Fruit fly (Drosophila melanogaster) whole organism, prepupa: Measurements from ENCODE around the gene MRG15.

Experiments used
- CG10631 ChIP-seq: fragments of 200-800 bp; sonication (Bioruptor generic); optimal IDR thresholded peaks from 2 replicates; lab custom pipeline; 2016; ENCODE audit warnings: missing biosample characterization, missing genetic modification characterization
- CG11902 ChIP-seq: fragments of 200-800 bp; sonication (Bioruptor generic); optimal IDR thresholded peaks from 3 replicates; lab custom pipeline; 2016; ENCODE audit warnings: missing biosample characterization, missing genetic modification characterization
- CG15336 ChIP-seq: fragments of 200-800 bp; sonication (Bioruptor generic); IDR thresholded peaks from 2 replicates; pipeline ENCODE4 v1.3.6; 2022; ENCODE audit warnings: missing biosample characterization, missing genetic modification characterization
- CG31627 ChIP-seq: fragments of 200-800 bp; sonication (Bioruptor generic); optimal IDR thresholded peaks from 3 replicates; lab custom pipeline; 2016; ENCODE audit warnings: missing biosample characterization, missing genetic modification characterization
- CG34406 ChIP-seq: fragments of 200-800 bp; sonication (Bioruptor generic); optimal IDR thresholded peaks from 3 replicates; lab custom pipeline; 2016; ENCODE audit warnings: missing biosample characterization, missing genetic modification characterization
- CG3919 ChIP-seq: fragments of 200-800 bp; sonication (Bioruptor generic); optimal IDR thresholded peaks from 3 replicates; lab custom pipeline; 2016; ENCODE audit warnings: missing biosample characterization, missing genetic modification characterization
- CG6163 ChIP-seq: fragments of 200-800 bp; sonication (Bioruptor generic); IDR thresholded peaks from 3 replicates; pipeline ENCODE4 v1.3.6; 2022; ENCODE audit warnings: missing biosample characterization, missing genetic modification characterization
- CG6276 ChIP-seq: fragments of 200-800 bp; sonication (Bioruptor generic); optimal IDR thresholded peaks from 2 replicates; lab custom pipeline; 2017; ENCODE audit warnings: missing biosample characterization, mild to moderate bottlenecking, missing genetic modification characterization
- CG6792 ChIP-seq: fragments of 200-800 bp; sonication (Bioruptor generic); optimal IDR thresholded peaks from 3 replicates; lab custom pipeline; 2016; ENCODE audit warnings: missing biosample characterization, missing genetic modification characterization
- CG6808 ChIP-seq: fragments of 200-800 bp; sonication (Bioruptor generic); optimal IDR thresholded peaks from 3 replicates; lab custom pipeline; 2017; ENCODE audit warnings: missing biosample characterization, missing genetic modification characterization, mild to moderate bottlenecking, moderate library complexity, missing genetic modification reagents
- CG8632 ChIP-seq: fragments of 200-800 bp; sonication (Bioruptor generic); optimal IDR thresholded peaks from 3 replicates; lab custom pipeline; 2016; ENCODE audit warnings: missing biosample characterization, missing genetic modification characterization
- Eip75B ChIP-seq: fragments of 200-800 bp; sonication (Bioruptor generic); optimal IDR thresholded peaks from 3 replicates; lab custom pipeline; 2016; ENCODE audit warnings: missing biosample characterization, missing genetic modification characterization
- Eip78C ChIP-seq: fragments of 200-800 bp; sonication (Bioruptor generic); peaks from one replicate; lab custom pipeline; 2016; ENCODE audit warnings: missing biosample characterization, missing genetic modification characterization
- Eip93F ChIP-seq: fragments of 200-800 bp; sonication (Bioruptor generic); optimal IDR thresholded peaks from 2 replicates; lab custom pipeline; 2016; ENCODE audit warnings: missing biosample characterization, mild to moderate bottlenecking, missing genetic modification characterization
- Ets96B ChIP-seq: fragments of 200-800 bp; optimal IDR thresholded peaks from 2 replicates; lab custom pipeline; 2019; ENCODE audit warnings: missing biosample characterization, mild to moderate bottlenecking, missing genetic modification characterization, moderate library complexity
- Gug ChIP-seq: fragments of 200-800 bp; sonication (Bioruptor generic); IDR thresholded peaks from 2 replicates; pipeline ENCODE4 v1.3.6; 2022; ENCODE audit warnings: missing biosample characterization, missing genetic modification characterization
- Hr39 ChIP-seq: fragments of 200-800 bp; sonication (Bioruptor generic); optimal IDR thresholded peaks from 2 replicates; lab custom pipeline; 2016; ENCODE audit warnings: missing biosample characterization, missing genetic modification characterization
- Met ChIP-seq: fragments of 200-800 bp; sonication (Bioruptor generic); optimal IDR thresholded peaks from 3 replicates; lab custom pipeline; 2016; ENCODE audit warnings: missing biosample characterization, missing genetic modification characterization
- OdsH ChIP-seq: fragments of 200-800 bp; sonication (Bioruptor generic); optimal IDR thresholded peaks from 3 replicates; lab custom pipeline; 2016; ENCODE audit warnings: missing biosample characterization, missing genetic modification characterization
- Smox ChIP-seq: fragments of 200-800 bp; sonication (Bioruptor generic); optimal IDR thresholded peaks from 3 replicates; lab custom pipeline; 2016; ENCODE audit warnings: missing biosample characterization, missing genetic modification characterization
- Sox102F ChIP-seq: fragments of 200-800 bp; sonication (Bioruptor generic); optimal IDR thresholded peaks from 2 replicates; lab custom pipeline; 2016; ENCODE audit warnings: missing biosample characterization, mild to moderate bottlenecking, missing genetic modification characterization
- Sox14 ChIP-seq: fragments of 200-800 bp; sonication (Bioruptor generic); optimal IDR thresholded peaks from 3 replicates; lab custom pipeline; 2016; ENCODE audit warnings: missing biosample characterization, missing genetic modification characterization
- achi ChIP-seq: fragments of 200-800 bp; sonication (Bioruptor generic); optimal IDR thresholded peaks from 3 replicates; lab custom pipeline; 2016; ENCODE audit warnings: missing biosample characterization, missing genetic modification characterization
- cyc ChIP-seq: fragments of 200-800 bp; sonication (Bioruptor generic); optimal IDR thresholded peaks from 3 replicates; lab custom pipeline; 2016; ENCODE audit warnings: missing biosample characterization, missing genetic modification characterization
- dac ChIP-seq: fragments of 200-800 bp; sonication (Bioruptor generic); optimal IDR thresholded peaks from 2 replicates; lab custom pipeline; 2017; ENCODE audit warnings: missing biosample characterization, mild to moderate bottlenecking, missing genetic modification characterization
- dsx ChIP-seq: fragments of 200-800 bp; optimal IDR thresholded peaks from 3 replicates; lab custom pipeline; 2019; ENCODE audit warnings: missing biosample characterization, mild to moderate bottlenecking, missing genetic modification characterization, moderate library complexity; ENCODE audit not compliant: poor library complexity, severe bottlenecking
- eg ChIP-seq: fragments of 200-800 bp; sonication (Bioruptor generic); IDR thresholded peaks from 3 replicates; pipeline ENCODE4 v1.3.6; 2022; ENCODE audit warnings: missing biosample characterization, missing genetic modification characterization
- esn ChIP-seq: fragments of 200-800 bp; sonication (Bioruptor generic); optimal IDR thresholded peaks from 2 replicates; lab custom pipeline; 2016; ENCODE audit warnings: missing biosample characterization, mild to moderate bottlenecking, missing genetic modification characterization, moderate library complexity
- fd59A ChIP-seq: fragments of 200-800 bp; sonication (Bioruptor generic); optimal IDR thresholded peaks from 2 replicates; lab custom pipeline; 2017; ENCODE audit warnings: missing biosample characterization, mild to moderate bottlenecking, missing genetic modification characterization, missing genetic modification reagents
- fd85E ChIP-seq: fragments of 200-800 bp; sonication (Bioruptor generic); optimal IDR thresholded peaks from 3 replicates; lab custom pipeline; 2016; ENCODE audit warnings: missing biosample characterization, missing genetic modification characterization
- fkh ChIP-seq: fragments of 200-800 bp; sonication (Bioruptor generic); optimal IDR thresholded peaks from 3 replicates; lab custom pipeline; 2017; ENCODE audit warnings: missing biosample characterization, mild to moderate bottlenecking, missing genetic modification characterization, moderate library complexity
- lz ChIP-seq: fragments of 200-800 bp; sonication (Bioruptor generic); optimal IDR thresholded peaks from 3 replicates; lab custom pipeline; 2016; ENCODE audit warnings: missing biosample characterization, missing genetic modification characterization
- pdm3 ChIP-seq: fragments of 200-800 bp; sonication (Bioruptor generic); optimal IDR thresholded peaks from 3 replicates; lab custom pipeline; 2016; ENCODE audit warnings: missing biosample characterization, missing genetic modification characterization
- salr ChIP-seq, 2 experiments: fragments of 200-800 bp; sonication (Bioruptor generic); optimal IDR thresholded peaks; 3 replicates each; lab custom pipeline; 2016 to 2018; ENCODE audit warnings: missing biosample characterization in 2 of 2, missing genetic modification characterization in 2 of 2, mild to moderate bottlenecking in 1 of 2
- ss ChIP-seq, 2 experiments: fragments of 200-800 bp; sonication (Bioruptor generic); optimal IDR thresholded peaks; 2 replicates in 1 of 2; 3 replicates in 1 of 2; lab custom pipeline; 2017 to 2018; ENCODE audit warnings: mild to moderate bottlenecking in 2 of 2, missing biosample characterization in 2 of 2, missing genetic modification characterization in 2 of 2, moderate library complexity in 1 of 2
- svp ChIP-seq: fragments of 200-800 bp; sonication (Bioruptor generic); peaks from one replicate; lab custom pipeline; 2016; ENCODE audit warnings: missing biosample characterization, missing genetic modification characterization

Gene MRG15

dm6 chr3R:15250454-15250853 lies 27.5 kb downstream of the MRG15 start (continued):
- TF ChIP-seq Met (GFP tag; lab: Kevin White, UChicago) (no peak), Hr39 (GFP tag; lab: Kevin White, UChicago) (peak; percentile 21), CG8632 (GFP tag; lab: Kevin White, UChicago) (peak; percentile 45), lz (GFP tag; lab: Kevin White, UChicago) (peak; percentile 51), CG6792 (GFP tag; lab: Kevin White, UChicago) (peak; percentile 46), Smox (GFP tag; lab: Kevin White, UChicago) (peak; percentile 45), CG31627 (GFP tag; lab: Kevin White, UChicago) (peak; percentile 3), Eip75B (GFP tag; lab: Kevin White, UChicago) (peak; percentile 50), CG6276 (GFP tag; lab: Kevin White, UChicago) (no peak), Eip93F (GFP tag; lab: Kevin White, UChicago) (no peak), Sox14 (no peak), Ets96B (no peak), pdm3 (GFP tag; lab: Kevin White, UChicago) (no peak), dsx (GFP tag; lab: Kevin White, UChicago) (no peak), ss (GFP tag; optimal IDR thresholded peaks at IDR 0.05; lab: Kevin White, UChicago) (no peak), fd59A (GFP tag; lab: Kevin White, UChicago) (peak; percentile 40), fkh (GFP tag; lab: Kevin White, UChicago) (no peak), Gug (GFP tag; lab: Robert Waterston, UW) (peak; percentile 58)

dm6 chr3R:15249735-15250134 lies 28.2 kb downstream of the MRG15 start, which contains the start of gene CG42404:
Gene CG42404 (plus strand): TSS chr3R:15250094.
- TF ChIP-seq Sox102F (GFP tag; lab: Kevin White, UChicago) = no peak
- peak; percentile 2 for TF ChIP-seq svp (GFP tag; lab: Kevin White, UChicago)

- TF ChIP-seq eg (GFP tag; lab: Robert Waterston, UW) (no peak), Sox102F (GFP tag; lab: Kevin White, UChicago) (no peak), CG6808 (GFP tag; lab: Kevin White, UChicago) (no peak), CG34406 (GFP tag; lab: Kevin White, UChicago) (no peak), Hr39 (GFP tag; lab: Kevin White, UChicago) (no peak), fkh (GFP tag; lab: Kevin White, UChicago) (no peak), CG15336 (no peak), Met (GFP tag; lab: Kevin White, UChicago) (no peak)
Measured at dm6 chr3R:15249037-15249436, 28.9 kb downstream of the MRG15 start, which contains the start of gene Amt. Gene Amt (minus strand): TSS chr3R:15249137.

dm6 chr3R:15246601-15247000 lies 31.3 kb downstream of the MRG15 start:
- TF ChIP-seq dac (GFP tag; lab: Kevin White, UChicago) = no peak
- TF ChIP-seq Ets96B = no peak
- no peak for TF ChIP-seq CG8632 (GFP tag; lab: Kevin White, UChicago)
- TF ChIP-seq Eip78C = peak; percentile 45
- TF ChIP-seq Met (GFP tag; lab: Kevin White, UChicago) = peak; percentile 13
- peak; percentile 2 for TF ChIP-seq esn (GFP tag; lab: Kevin White, UChicago)
- TF ChIP-seq fd85E (GFP tag; lab: Kevin White, UChicago) = no peak
- no peak for TF ChIP-seq CG6808 (GFP tag; lab: Kevin White, UChicago)
- TF ChIP-seq salr (GFP tag; optimal IDR thresholded peaks at IDR 0.05; lab: Kevin White, UChicago) = no peak
- no peak for TF ChIP-seq Eip75B (GFP tag; lab: Kevin White, UChicago)
- no peak for TF ChIP-seq CG10631 (GFP tag; lab: Kevin White, UChicago)
- no peak for TF ChIP-seq CG11902 (GFP tag; lab: Kevin White, UChicago)
- TF ChIP-seq achi = no peak
- no peak for TF ChIP-seq CG3919
- TF ChIP-seq Sox102F (GFP tag; lab: Kevin White, UChicago) = peak; percentile 2
- no peak for TF ChIP-seq cyc (GFP tag; lab: Kevin White, UChicago)
- no peak for TF ChIP-seq CG6163 (GFP tag; lab: Robert Waterston, UW)
- TF ChIP-seq OdsH (GFP tag; lab: Kevin White, UChicago) = no peak
